Fruit fly (Drosophila melanogaster) whole organism, embryonic: ENCODE results near the gene meep.

ENCODE experiments used
- Bgb ChIP-seq: fragments of 200-800 bp; sonication (Bioruptor generic); IDR thresholded peaks from 2 replicates; pipeline ENCODE4 v1.3.6; 2022; ENCODE audit warnings: missing biosample characterization, missing genetic modification characterization; ENCODE audit not compliant: partially characterized antibody
- CG10321 ChIP-seq: fragments of 200-800 bp; sonication (Bioruptor generic); IDR thresholded peaks from 2 replicates; pipeline ENCODE4 v1.3.6; 2022; ENCODE audit warnings: missing biosample characterization, missing genetic modification characterization
- CG10654 ChIP-seq: fragments of 200-800 bp; sonication (Bioruptor generic); optimal IDR thresholded peaks from 2 replicates; lab custom pipeline; 2016; ENCODE audit warnings: missing biosample characterization, missing genetic modification characterization
- CG11456 ChIP-seq: fragments of 200-800 bp; sonication (Bioruptor generic); IDR thresholded peaks from 3 replicates; pipeline ENCODE4 v1.3.6; 2022; ENCODE audit warnings: missing biosample characterization, missing genetic modification characterization
- CG12071 ChIP-seq: fragments of 200-800 bp; sonication (Bioruptor generic); optimal IDR thresholded peaks from 3 replicates; lab custom pipeline; 2018; ENCODE audit warnings: missing biosample characterization, mild to moderate bottlenecking, missing genetic modification characterization
- CG13894 ChIP-seq: fragments of 200-800 bp; sonication (Bioruptor generic); optimal IDR thresholded peaks from 3 replicates; lab custom pipeline; 2018; ENCODE audit warnings: missing biosample characterization, mild to moderate bottlenecking, missing genetic modification characterization, moderate library complexity
- CG15696 ChIP-seq: fragments of 200-800 bp; sonication (Bioruptor generic); optimal IDR thresholded peaks from 2 replicates; lab custom pipeline; 2019; ENCODE audit warnings: missing biosample characterization, mild to moderate bottlenecking, missing genetic modification characterization, moderate library complexity
- CG1602 ChIP-seq: fragments of 200-800 bp; sonication (Bioruptor generic); optimal IDR thresholded peaks from 3 replicates; lab custom pipeline; 2016; ENCODE audit warnings: missing biosample characterization, missing genetic modification characterization
- CG17385 ChIP-seq: fragments of 200-800 bp; sonication (Bioruptor generic); optimal IDR thresholded peaks from 3 replicates; lab custom pipeline; 2018; ENCODE audit warnings: missing biosample characterization, mild to moderate bottlenecking, missing genetic modification characterization
- CG17568 ChIP-seq: fragments of 200-800 bp; sonication (Bioruptor generic); optimal IDR thresholded peaks from 2 replicates; lab custom pipeline; 2018; ENCODE audit warnings: missing biosample characterization, mild to moderate bottlenecking, missing genetic modification characterization, moderate library complexity
- CG1792 ChIP-seq: fragments of 200-800 bp; sonication (Bioruptor generic); optimal IDR thresholded peaks from 2 replicates; lab custom pipeline; 2016; ENCODE audit warnings: missing biosample characterization, missing genetic modification characterization
- CG2116 ChIP-seq: fragments of 200-800 bp; sonication (Bioruptor generic); optimal IDR thresholded peaks from 3 replicates; lab custom pipeline; 2018; ENCODE audit warnings: missing biosample characterization, mild to moderate bottlenecking, missing genetic modification characterization
- CG31224 ChIP-seq: fragments of 200-800 bp; sonication (Bioruptor generic); IDR thresholded peaks from 2 replicates; pipeline ENCODE4 v1.3.6; 2022; ENCODE audit warnings: missing biosample characterization, missing genetic modification characterization
- CG31441 ChIP-seq: fragments of 200-800 bp; sonication (Bioruptor generic); IDR thresholded peaks from 2 replicates; pipeline ENCODE4 v1.3.6; 2022; ENCODE audit warnings: missing biosample characterization, missing genetic modification characterization
- CG32767 ChIP-seq: fragments of 200-800 bp; sonication (Bioruptor generic); IDR thresholded peaks from 2 replicates; pipeline ENCODE4 v1.3.6; 2022; ENCODE audit warnings: missing biosample characterization, missing genetic modification characterization
- CG32772 ChIP-seq: fragments of 200-800 bp; sonication (Bioruptor generic); IDR thresholded peaks from 2 replicates; pipeline ENCODE4 v1.3.6; 2022; ENCODE audit warnings: missing biosample characterization, missing genetic modification characterization
- CG3847 ChIP-seq: fragments of 200-800 bp; sonication (Bioruptor generic); IDR thresholded peaks from 2 replicates; pipeline ENCODE4 v1.3.6; 2022; ENCODE audit warnings: missing biosample characterization, missing genetic modification characterization
- CG43689 ChIP-seq: fragments of 200-800 bp; sonication (Bioruptor generic); IDR thresholded peaks from 2 replicates; pipeline ENCODE4 v1.3.6; 2022; ENCODE audit warnings: missing biosample characterization, missing genetic modification characterization
- CG4730 ChIP-seq: fragments of 200-800 bp; sonication (Bioruptor generic); IDR thresholded peaks from 2 replicates; pipeline ENCODE4 v1.3.6; 2022; ENCODE audit warnings: missing biosample characterization, missing genetic modification characterization
- CG5180 ChIP-seq: fragments of 200-800 bp; sonication (Bioruptor generic); optimal IDR thresholded peaks from 3 replicates; lab custom pipeline; 2017; ENCODE audit warnings: missing biosample characterization, missing genetic modification characterization, mild to moderate bottlenecking, moderate library complexity, missing genetic modification reagents
- CG7786 ChIP-seq: fragments of 200-800 bp; sonication (Bioruptor generic); optimal IDR thresholded peaks from 2 replicates; lab custom pipeline; 2016; ENCODE audit warnings: missing biosample characterization, missing genetic modification characterization
- CG7839 ChIP-seq: fragments of 200-800 bp; sonication (Bioruptor generic); optimal IDR thresholded peaks from 3 replicates; lab custom pipeline; 2018; ENCODE audit warnings: missing biosample characterization, mild to moderate bottlenecking, missing genetic modification characterization, moderate library complexity
- CG9876 ChIP-seq: fragments of 200-800 bp; sonication (Bioruptor generic); optimal IDR thresholded peaks from 2 replicates; lab custom pipeline; 2016; ENCODE audit warnings: missing biosample characterization, missing genetic modification characterization
- Dll ChIP-seq: fragments of 200-800 bp; sonication (Bioruptor generic); IDR thresholded peaks from 4 replicates; pipeline ENCODE4 v1.3.6; 2022; ENCODE audit warnings: missing biosample characterization, missing genetic modification characterization; ENCODE audit not compliant: partially characterized antibody
- Dp ChIP-seq: fragments of 200-800 bp; sonication (Bioruptor generic); optimal IDR thresholded peaks from 2 replicates; lab custom pipeline; 2018; ENCODE audit warnings: missing biosample characterization, mild to moderate bottlenecking, missing genetic modification characterization, moderate library complexity
- Hr39 ChIP-seq: fragments of >200 bp; optimal IDR thresholded peaks from 2 replicates; lab custom pipeline; 2017
- Hr51 ChIP-seq, 2 experiments: fragments of 200-800 bp; sonication (Bioruptor generic); optimal IDR thresholded peaks; 2 replicates in 1 of 2; 3 replicates in 1 of 2; lab custom pipeline; 2016 to 2018; ENCODE audit warnings: missing biosample characterization in 2 of 2, missing genetic modification characterization in 2 of 2, mild to moderate bottlenecking in 1 of 2, moderate library complexity in 1 of 2
- Xbp1 ChIP-seq: fragments of 200-800 bp; sonication (Bioruptor generic); optimal IDR thresholded peaks from 3 replicates; lab custom pipeline; 2016; ENCODE audit warnings: missing biosample characterization, mild to moderate bottlenecking, missing genetic modification characterization
- aop ChIP-seq: fragments of 200-800 bp; sonication (Bioruptor generic); IDR thresholded peaks from 2 replicates; pipeline ENCODE4 v1.3.6; 2022; ENCODE audit warnings: missing biosample characterization, missing genetic modification characterization
- az2 ChIP-seq: fragments of 200-800 bp; sonication (Bioruptor generic); optimal IDR thresholded peaks from 3 replicates; lab custom pipeline; 2016; ENCODE audit warnings: missing biosample characterization, missing genetic modification characterization
- cad ChIP-seq: fragments of >200 bp; optimal IDR thresholded peaks from 2 replicates; lab custom pipeline; 2017; ENCODE audit warnings: missing biosample characterization, missing genetic modification characterization
- caup ChIP-seq: fragments of 200-800 bp; sonication (Bioruptor generic); optimal IDR thresholded peaks from 3 replicates; lab custom pipeline; 2017; ENCODE audit warnings: missing biosample characterization, mild to moderate bottlenecking, missing genetic modification characterization, moderate library complexity; ENCODE audit not compliant: severe bottlenecking
- ci ChIP-seq: fragments of 200-800 bp; sonication (Bioruptor generic); IDR thresholded peaks from 3 replicates; pipeline ENCODE4 v1.3.6; 2022; ENCODE audit warnings: missing biosample characterization, missing genetic modification characterization
- corto ChIP-seq: fragments of 200-800 bp; sonication (Bioruptor generic); optimal IDR thresholded peaks from 2 replicates; lab custom pipeline; 2016; ENCODE audit warnings: missing biosample characterization, mild to moderate bottlenecking, missing genetic modification characterization, moderate library complexity
- croc ChIP-seq: fragments of 200-800 bp; sonication (Bioruptor generic); conservative IDR thresholded peaks from 3 replicates; pipeline ENCODE4 v1.3.6; 2022; ENCODE audit warnings: missing biosample characterization, missing genetic modification characterization
- crol ChIP-seq: fragments of 200-800 bp; sonication (Bioruptor generic); IDR thresholded peaks from 2 replicates; pipeline ENCODE4 v1.3.6; 2022; ENCODE audit warnings: missing biosample characterization, missing genetic modification characterization
- cwo ChIP-seq: fragments of 200-800 bp; sonication (Bioruptor generic); optimal IDR thresholded peaks from 3 replicates; lab custom pipeline; 2017; ENCODE audit warnings: missing biosample characterization, missing genetic modification characterization, mild to moderate bottlenecking, moderate library complexity, missing genetic modification reagents
- en ChIP-seq: fragments of 200-800 bp; sonication (Bioruptor generic); optimal IDR thresholded peaks from 2 replicates; lab custom pipeline; 2016; ENCODE audit warnings: missing biosample characterization, missing genetic modification characterization
- gce ChIP-seq: fragments of 200-800 bp; sonication (Bioruptor generic); IDR thresholded peaks from 3 replicates; pipeline ENCODE4 v1.3.6; 2022; ENCODE audit warnings: missing biosample characterization, missing genetic modification characterization
- nau ChIP-seq: fragments of 200-800 bp; sonication (Bioruptor generic); optimal IDR thresholded peaks from 3 replicates; lab custom pipeline; 2017; ENCODE audit warnings: missing biosample characterization, mild to moderate bottlenecking, missing genetic modification characterization, missing genetic modification reagents
- nerfin-1 ChIP-seq: fragments of 200-800 bp; sonication (Bioruptor generic); optimal IDR thresholded peaks from 3 replicates; lab custom pipeline; 2019; ENCODE audit warnings: missing biosample characterization, mild to moderate bottlenecking, missing genetic modification characterization, moderate library complexity
- otp ChIP-seq: fragments of 200-800 bp; sonication (Bioruptor generic); IDR thresholded peaks from 3 replicates; pipeline ENCODE4, ENCODE4 v1.3.6; 2022; ENCODE audit warnings: missing biosample characterization, missing genetic modification characterization
- pan ChIP-seq, 4 experiments: fragments of >200 bp in 3 of 4; fragments of 200-800 bp in 1 of 4; sonication (Bioruptor generic) in 1 of 4; optimal IDR thresholded peaks in 3 of 4; IDR thresholded peaks in 1 of 4; 2 replicates each; pipeline versions ENCODE4 v1.3.6 to Lab custom; 2017 to 2022; ENCODE audit warnings: missing biosample characterization in 2 of 4, missing genetic modification characterization in 2 of 4, mixed read lengths in 1 of 4
- pfk ChIP-seq: fragments of 200-800 bp; sonication (Bioruptor generic); optimal IDR thresholded peaks from 2 replicates; lab custom pipeline; 2018; ENCODE audit warnings: missing biosample characterization, mild to moderate bottlenecking, missing genetic modification characterization, moderate library complexity
- psq ChIP-seq: fragments of 200-800 bp; sonication (Bioruptor generic); optimal IDR thresholded peaks from 2 replicates; lab custom pipeline; 2017; ENCODE audit warnings: missing biosample characterization, missing genetic modification characterization
- sens ChIP-seq: fragments of 200-800 bp; sonication (Bioruptor generic); peaks from one replicate; lab custom pipeline; 2016; ENCODE audit warnings: missing biosample characterization, missing genetic modification characterization
- ssp ChIP-seq: fragments of 200-800 bp; sonication (Bioruptor generic); IDR thresholded peaks from 2 replicates; pipeline ENCODE4 v1.3.6; 2022; ENCODE audit warnings: missing biosample characterization, missing genetic modification characterization
- tna ChIP-seq: fragments of 200-800 bp; sonication (Bioruptor generic); IDR thresholded peaks from 2 replicates; pipeline ENCODE4 v1.3.6; 2022; ENCODE audit warnings: missing biosample characterization, missing genetic modification characterization; ENCODE audit not compliant: partially characterized antibody
- tx ChIP-seq: fragments of 200-800 bp; sonication (Bioruptor generic); optimal IDR thresholded peaks from 2 replicates; lab custom pipeline; 2016; ENCODE audit warnings: missing biosample characterization, missing genetic modification characterization
- usp ChIP-seq: fragments of >200 bp; optimal IDR thresholded peaks from 2 replicates; lab custom pipeline; 2017; ENCODE audit warnings: missing biosample characterization, missing genetic modification characterization
- z ChIP-seq: fragments of 200-800 bp; sonication (Bioruptor generic); IDR thresholded peaks from 3 replicates; pipeline ENCODE4 v1.3.6; 2022; ENCODE audit warnings: missing biosample characterization, missing genetic modification characterization

meep gene

dm6 chr3L:1170611-1171010 lies 32.2 kb downstream of the meep start (continued):
- TF ChIP-seq az2 (no peak), CG13894 (tag; lab: Kevin White, UChicago) (peak; percentile 26), Bgb (0 out of 2 replicates have a peak, but pooled peaks have one; percentile 19), nerfin-1 (no peak), usp (GFP tag; lab: Kevin White, UChicago) (no peak), CG10321 (no peak), tna (GFP tag; lab: Robert Waterston, UW) (no peak), CG31224 (peak; percentile 95), Dp (GFP tag; lab: Kevin White, UChicago) (no peak), otp (GFP tag; lab: Robert Waterston, UW) (no peak), Xbp1 (GFP tag; lab: Kevin White, UChicago) (no peak), crol (peak; percentile 43; the same call in 1 of the 2 replicates), CG5180 (GFP tag; lab: Kevin White, UChicago) (no peak)
- TF ChIP-seq, all 482 proteins: peak for 6

dm6 chr3L:1169617-1170016 lies 33.2 kb downstream of the meep start:
- TF ChIP-seq CG1792 (no peak), Hr51 (GFP tag; optimal IDR thresholded peaks at IDR 0.05; lab: Kevin White, UChicago) (peak in 1 of 2 experiments; percentile 47), Dll (GFP tag; lab: Robert Waterston, UW) (no peak), ssp (GFP tag; lab: Robert Waterston, UW) (no peak), CG10654 (GFP tag; lab: Kevin White, UChicago) (no peak), en (GFP tag; lab: Kevin White, UChicago) (no peak), CG1602 (GFP tag; lab: Kevin White, UChicago) (no peak), CG2116 (GFP tag; lab: Kevin White, UChicago) (no peak), CG32767 (GFP tag; lab: Robert Waterston, UW) (no peak), z (GFP tag; lab: Robert Waterston, UW) (no peak), cwo (GFP tag; lab: Kevin White, UChicago) (peak; percentile 30), gce (no peak), pan (optimal IDR thresholded peaks at IDR 0.05; lab: Kevin White, UChicago) (no peak), pan (GFP tag; optimal IDR thresholded peaks at IDR 0.05 in 1 of 2, IDR thresholded peaks at IDR 0.05 in 1 of 2) (no peak), cad (GFP tag; lab: Kevin White, UChicago) (peak; percentile 66), CG31441 (GFP tag; lab: Robert Waterston, UW) (peak; percentile 39; the same call in 1 of the 2 replicates), CG43689 (GFP tag; lab: Robert Waterston, UW) (no peak), psq (GFP tag; lab: Kevin White, UChicago) (no peak), croc (no peak), CG11456 (GFP tag; lab: Robert Waterston, UW) (no peak), corto (GFP tag; lab: Kevin White, UChicago) (no peak), CG7786 (GFP tag; lab: Kevin White, UChicago) (no peak), CG32772 (GFP tag; lab: Robert Waterston, UW) (no peak), pfk (no peak), ci (GFP tag; lab: Robert Waterston, UW) (0 out of 3 replicates have a peak, but pooled peaks have one; percentile 28), tx (GFP tag; lab: Kevin White, UChicago) (no peak), Hr39 (no peak), CG17385 (GFP tag; lab: Kevin White, UChicago) (peak; percentile 27), Dp (GFP tag; lab: Kevin White, UChicago) (no peak), nau (GFP tag; lab: Kevin White, UChicago) (no peak), CG7839 (tag; lab: Kevin White, UChicago) (peak; percentile 10), sens (peak; percentile 89), CG3847 (no peak), CG9876 (GFP tag; lab: Kevin White, UChicago) (no peak), caup (GFP tag; lab: Kevin White, UChicago) (peak; percentile 5), aop (GFP tag; lab: Robert Waterston, UW) (no peak), CG12071 (GFP tag; lab: Kevin White, UChicago) (peak; percentile 34), CG17568 (peak; percentile 33), CG4730 (GFP tag; lab: Robert Waterston, UW) (no peak), CG15696 (tag; lab: Kevin White, UChicago) (no peak)
